Worm (Caenorhabditis elegans) whole organism, L4 larva: ENCODE data around the gene vms-1.

ENCODE experiments used
- daf-19 ChIP-seq: fragments of 200-800 bp; sonication (Bioruptor generic); conservative IDR thresholded peaks from 2 replicates; pipeline ENCODE4 v1.3.6; 2022; ENCODE audit warnings: missing genetic modification characterization, missing compliant biosample characterization
- duxl-1 ChIP-seq: sonication (generic microtip); optimal IDR thresholded peaks from 2 replicates; lab custom pipeline; 2016; ENCODE audit warnings: mild to moderate bottlenecking, missing genetic modification characterization, moderate library complexity, missing compliant biosample characterization; ENCODE audit not compliant: poor library complexity
- lir-3 ChIP-seq: sonication (generic microtip); optimal IDR thresholded peaks from 2 replicates; lab custom pipeline; 2016; ENCODE audit warnings: mild to moderate bottlenecking, missing genetic modification characterization, missing compliant biosample characterization
- sdz-12 ChIP-seq: fragments of 200-800 bp; sonication (Bioruptor generic); optimal IDR thresholded peaks from 2 replicates; lab custom pipeline; 2018; ENCODE audit warnings: mild to moderate bottlenecking, missing genetic modification characterization, missing compliant biosample characterization

DNA sequence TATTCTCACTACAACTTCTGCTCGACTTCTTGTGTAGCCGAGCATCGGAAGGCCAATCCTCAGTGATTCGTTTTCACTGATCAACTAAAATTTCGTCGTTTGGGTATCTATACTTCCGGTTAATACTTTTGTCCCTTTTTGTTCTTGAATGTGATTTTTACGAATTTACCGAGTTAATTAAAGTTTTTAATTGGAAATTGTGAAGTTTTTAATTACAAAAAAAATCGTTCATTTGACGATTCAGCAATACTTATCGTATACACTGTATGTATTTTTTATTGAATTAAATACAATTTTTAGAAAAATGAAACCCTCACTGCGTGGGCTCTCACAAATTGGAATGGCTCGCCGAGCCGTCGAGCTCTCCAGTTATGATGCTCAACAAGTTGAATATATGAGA lies 3.1 kb downstream of the vms-1 start, which contains the start of gene idi-1:
- TF ChIP-seq duxl-1 (tag; lab: Kevin White, UChicago) (no peak), daf-19 (no peak), sdz-12 (GFP tag; lab: Kevin White, UChicago) (no peak), lir-3 (tag; lab: Kevin White, UChicago) (no peak)
